Worm (Caenorhabditis elegans) whole organism, L2 larva: ENCODE data around the gene idpb-4.

Source experiments
- C34F6.9 ChIP-seq: fragments of 150-350 bp; optimal IDR thresholded peaks from 2 replicates; lab custom pipeline; 2014; ENCODE audit warnings: missing biosample characterization, missing genetic modification characterization
- F13H6.1 ChIP-seq: sonication (generic microtip); optimal IDR thresholded peaks from 2 replicates; lab custom pipeline; 2016; ENCODE audit warnings: missing genetic modification characterization, missing compliant biosample characterization
- R02D3.7 ChIP-seq: fragments of 150-350 bp; optimal IDR thresholded peaks from 2 replicates; lab custom pipeline; 2014; ENCODE audit warnings: missing biosample characterization, missing genetic modification characterization
- Y55F3AM.14 ChIP-seq: fragments of 200-800 bp; sonication (Bioruptor generic); optimal IDR thresholded peaks from 2 replicates; lab custom pipeline; 2018; ENCODE audit warnings: mild to moderate bottlenecking, missing genetic modification characterization, missing compliant biosample characterization
- ZK546.5 ChIP-seq: sonication (generic microtip); optimal IDR thresholded peaks from 2 replicates; lab custom pipeline; 2017; ENCODE audit warnings: missing biosample characterization, missing genetic modification characterization
- alr-1 ChIP-seq: fragments of 150-350 bp; optimal IDR thresholded peaks from 2 replicates; lab custom pipeline; 2014; ENCODE audit warnings: missing biosample characterization, missing genetic modification characterization
- aly-2 ChIP-seq: fragments of 150-350 bp; optimal IDR thresholded peaks from 2 replicates; lab custom pipeline; 2014; ENCODE audit warnings: missing biosample characterization, missing genetic modification characterization
- ama-1 ChIP-seq: fragments of 150-350 bp; optimal IDR thresholded peaks from 2 replicates; lab custom pipeline; 2018; ENCODE audit warnings: inconsistent platforms
- blmp-1 ChIP-seq: sonication (generic microtip); optimal IDR thresholded peaks from 2 replicates; lab custom pipeline; 2017; ENCODE audit warnings: missing genetic modification characterization, mild to moderate bottlenecking, missing compliant biosample characterization, antibody characterized with exemption, moderate library complexity; ENCODE audit not compliant: insufficient read depth
- ceh-16 ChIP-seq: fragments of 150-350 bp; optimal IDR thresholded peaks from 2 replicates; lab custom pipeline; 2014; ENCODE audit warnings: missing biosample characterization, missing genetic modification characterization
- ceh-82 ChIP-seq: fragments of 150-350 bp; optimal IDR thresholded peaks from 2 replicates; lab custom pipeline; 2014; ENCODE audit warnings: missing biosample characterization, missing genetic modification characterization
- crh-2 ChIP-seq: sonication (generic microtip); optimal IDR thresholded peaks from 2 replicates; lab custom pipeline; 2017; ENCODE audit warnings: missing biosample characterization, missing genetic modification characterization
- dmd-4 ChIP-seq: sonication (generic microtip); optimal IDR thresholded peaks from 2 replicates; lab custom pipeline; 2017; ENCODE audit warnings: missing biosample characterization, missing genetic modification characterization
- egl-27 ChIP-seq: sonication (generic microtip); optimal IDR thresholded peaks from 3 replicates; lab custom pipeline; 2017; ENCODE audit warnings: missing biosample characterization, missing genetic modification reagents, missing genetic modification characterization
- elt-1 ChIP-seq: fragments of 150-350 bp; optimal IDR thresholded peaks from 2 replicates; lab custom pipeline; 2014; ENCODE audit warnings: missing biosample characterization, missing genetic modification characterization
- elt-3 ChIP-seq: sonication (generic microtip); optimal IDR thresholded peaks from 2 replicates; lab custom pipeline; 2017; ENCODE audit warnings: missing biosample characterization, missing genetic modification characterization
- fos-1 ChIP-seq: fragments of 150-350 bp; optimal IDR thresholded peaks from 2 replicates; lab custom pipeline; 2014; ENCODE audit warnings: missing biosample characterization, missing genetic modification characterization
- gmeb-1 ChIP-seq: fragments of 150-350 bp; optimal IDR thresholded peaks from 2 replicates; lab custom pipeline; 2014; ENCODE audit warnings: missing biosample characterization, missing genetic modification characterization
- lin-11 ChIP-seq: fragments of 150-350 bp; sonication (generic microtip); optimal IDR thresholded peaks from 2 replicates; lab custom pipeline; 2014; ENCODE audit warnings: missing biosample characterization, missing genetic modification characterization, inconsistent platforms, mixed read lengths
- lin-13 ChIP-seq: fragments of 150-350 bp; optimal IDR thresholded peaks from 2 replicates; lab custom pipeline; 2014; ENCODE audit warnings: missing biosample characterization, missing genetic modification reagents, missing genetic modification characterization
- lin-39 ChIP-seq: fragments of 150-350 bp; optimal IDR thresholded peaks from 2 replicates; lab custom pipeline; 2014; ENCODE audit warnings: missing biosample characterization, missing genetic modification reagents, missing genetic modification characterization
- lsy-2 ChIP-seq, 2 experiments: fragments of 150-350 bp in 1 of 2; sonication (generic microtip) in 1 of 2; optimal IDR thresholded peaks; 2 replicates each; lab custom pipeline; 2014 to 2017; ENCODE audit warnings: missing biosample characterization in 2 of 2, missing genetic modification characterization in 2 of 2
- mab-5 ChIP-seq: fragments of 150-350 bp; optimal IDR thresholded peaks from 2 replicates; lab custom pipeline; 2014; ENCODE audit warnings: missing biosample characterization, missing genetic modification characterization
- mbf-1 ChIP-seq: sonication (generic microtip); optimal IDR thresholded peaks from 2 replicates; lab custom pipeline; 2017; ENCODE audit warnings: missing biosample characterization, missing genetic modification characterization
- mdl-1 ChIP-seq, 2 experiments: fragments of 150-350 bp in 1 of 2; sonication (generic microtip) in 1 of 2; optimal IDR thresholded peaks; 2 replicates each; lab custom pipeline; 2017; ENCODE audit warnings: missing biosample characterization in 2 of 2, missing genetic modification characterization in 2 of 2
- nhr-10 ChIP-seq: sonication (generic microtip); optimal IDR thresholded peaks from 2 replicates; lab custom pipeline; 2017; ENCODE audit warnings: missing biosample characterization, missing genetic modification characterization
- nhr-11 ChIP-seq: fragments of 150-350 bp; optimal IDR thresholded peaks from 2 replicates; lab custom pipeline; 2014; ENCODE audit warnings: missing biosample characterization, missing genetic modification characterization
- nhr-12 ChIP-seq: fragments of 150-350 bp; optimal IDR thresholded peaks from 2 replicates; lab custom pipeline; 2014; ENCODE audit warnings: missing biosample characterization, missing genetic modification characterization
- nhr-129 ChIP-seq: fragments of 150-350 bp; optimal IDR thresholded peaks from 2 replicates; lab custom pipeline; 2014; ENCODE audit warnings: missing biosample characterization, missing genetic modification characterization
- nhr-21 ChIP-seq: fragments of 150-350 bp; optimal IDR thresholded peaks from 2 replicates; lab custom pipeline; 2014; ENCODE audit warnings: missing biosample characterization, missing genetic modification characterization
- nhr-23 ChIP-seq: fragments of 150-350 bp; optimal IDR thresholded peaks from 2 replicates; lab custom pipeline; 2014; ENCODE audit warnings: missing biosample characterization, missing genetic modification reagents, missing genetic modification characterization
- nhr-237 ChIP-seq: fragments of 150-350 bp; optimal IDR thresholded peaks from 2 replicates; lab custom pipeline; 2014; ENCODE audit warnings: missing biosample characterization, missing genetic modification characterization
- nhr-25 ChIP-seq: fragments of 150-350 bp; sonication (generic microtip); optimal IDR thresholded peaks from 3 replicates; lab custom pipeline; 2014; ENCODE audit warnings: missing biosample characterization, missing genetic modification characterization
- nhr-6 ChIP-seq: fragments of 150-350 bp; optimal IDR thresholded peaks from 2 replicates; lab custom pipeline; 2014; ENCODE audit warnings: missing biosample characterization, missing genetic modification characterization
- nhr-77 ChIP-seq: fragments of 150-350 bp; optimal IDR thresholded peaks from 2 replicates; lab custom pipeline; 2014; ENCODE audit warnings: missing biosample characterization, missing genetic modification characterization
- peb-1 ChIP-seq: fragments of 150-350 bp; optimal IDR thresholded peaks from 2 replicates; lab custom pipeline; 2014; ENCODE audit warnings: missing biosample characterization, missing genetic modification characterization
- sem-4 ChIP-seq: fragments of 150-350 bp; optimal IDR thresholded peaks from 2 replicates; lab custom pipeline; 2014; ENCODE audit warnings: missing biosample characterization, missing genetic modification reagents, missing genetic modification characterization
- skn-1 ChIP-seq: sonication (generic microtip); optimal IDR thresholded peaks from 2 replicates; lab custom pipeline; 2017; ENCODE audit warnings: missing biosample characterization, missing genetic modification characterization
- sma-3 ChIP-seq: sonication (generic microtip); optimal IDR thresholded peaks from 2 replicates; lab custom pipeline; 2016; ENCODE audit warnings: missing genetic modification reagents, missing genetic modification characterization, missing compliant biosample characterization
- sma-9 ChIP-seq, 2 experiments: fragments of 150-350 bp in 1 of 2; sonication (generic microtip) in 1 of 2; optimal IDR thresholded peaks; 2 replicates each; lab custom pipeline; 2014 to 2016; ENCODE audit warnings: missing genetic modification characterization in 2 of 2, mild to moderate bottlenecking in 1 of 2, missing biosample characterization in 1 of 2, missing compliant biosample characterization in 1 of 2, missing genetic modification reagents in 1 of 2, moderate library complexity in 1 of 2
- snpc-4 ChIP-seq: fragments of 150-350 bp; optimal IDR thresholded peaks from 2 replicates; lab custom pipeline; 2014; ENCODE audit warnings: missing biosample characterization, missing genetic modification characterization
- unc-39 ChIP-seq: fragments of 150-350 bp; optimal IDR thresholded peaks from 2 replicates; lab custom pipeline; 2014; ENCODE audit warnings: missing biosample characterization, missing genetic modification characterization
- unc-55 ChIP-seq: fragments of 150-350 bp; sonication (generic microtip); optimal IDR thresholded peaks from 3 replicates; lab custom pipeline; 2014; ENCODE audit warnings: missing biosample characterization, missing genetic modification reagents, missing genetic modification characterization
- unc-62 ChIP-seq: fragments of 150-350 bp; optimal IDR thresholded peaks from 2 replicates; lab custom pipeline; 2014; ENCODE audit warnings: missing biosample characterization, missing genetic modification reagents, missing genetic modification characterization
- zag-1 ChIP-seq: fragments of 150-350 bp; optimal IDR thresholded peaks from 2 replicates; lab custom pipeline; 2014; ENCODE audit warnings: missing biosample characterization, missing genetic modification characterization
- ztf-1 ChIP-seq: fragments of 200-800 bp; sonication (Bioruptor generic); conservative IDR thresholded peaks from 2 replicates; pipeline ENCODE4 v1.3.6; 2022; ENCODE audit warnings: missing genetic modification characterization, missing compliant biosample characterization
- ztf-11 ChIP-seq: sonication (generic microtip); optimal IDR thresholded peaks from 2 replicates; lab custom pipeline; 2017; ENCODE audit warnings: missing biosample characterization, missing genetic modification characterization
- ztf-4 ChIP-seq: fragments of 150-350 bp; optimal IDR thresholded peaks from 2 replicates; lab custom pipeline; 2014; ENCODE audit warnings: missing biosample characterization, missing genetic modification characterization

Gene idpb-4

ce11 chrII:8737456-8737855, at the start of gene idpb-4:
idpb-4 (minus strand) TSS chrII:8737556.
- TF ChIP-seq dmd-4 (no peak), nhr-21 (tag; lab: Kevin White, UChicago) (no peak), nhr-12 (tag; lab: Kevin White, UChicago) (no peak), gmeb-1 (no peak), Y55F3AM.14 (no peak), zag-1 (no peak), unc-62 (no peak), nhr-237 (tag; lab: Kevin White, UChicago) (no peak), nhr-10 (tag; lab: Kevin White, UChicago) (no peak), egl-27 (tag; lab: Kevin White, UChicago) (no peak), lin-11 (tag; lab: Kevin White, UChicago) (no peak), sma-9 (GFP tag; optimal IDR thresholded peaks at IDR 0.05; lab: Kevin White, UChicago) (no peak), sma-9 (tag; optimal IDR thresholded peaks at IDR 0.05; lab: Kevin White, UChicago) (no peak), nhr-129 (no peak), peb-1 (tag; lab: Kevin White, UChicago) (no peak), fos-1 (tag; lab: Kevin White, UChicago) (no peak), ztf-11 (tag; lab: Kevin White, UChicago) (no peak), lsy-2 (tag; optimal IDR thresholded peaks at IDR 0.05; lab: Kevin White, UChicago) (no peak), mbf-1 (tag; lab: Kevin White, UChicago) (no peak), unc-39 (tag; lab: Kevin White, UChicago) (no peak), crh-2 (no peak)

ce11 chrII:8785875-8786274, 48.5 kb upstream of the idpb-4 start:
- TF ChIP-seq dmd-4 (no peak), nhr-25 (tag; lab: Kevin White, UChicago) (no peak), nhr-11 (tag; lab: Kevin White, UChicago) (peak; percentile 13), alr-1 (tag; lab: Kevin White, UChicago) (no peak), egl-27 (tag; lab: Kevin White, UChicago) (no peak), unc-39 (tag; lab: Kevin White, UChicago) (no peak), unc-55 (GFP tag; lab: Kevin White, UChicago) (no peak), nhr-77 (tag; lab: Kevin White, UChicago) (no peak), blmp-1 (tag; lab: Kevin White, UChicago) (no peak), sma-9 (GFP tag; optimal IDR thresholded peaks at IDR 0.05; lab: Kevin White, UChicago) (peak; percentile 25), sma-9 (tag; optimal IDR thresholded peaks at IDR 0.05; lab: Kevin White, UChicago) (no peak), zag-1 (no peak), Y55F3AM.14 (no peak), gmeb-1 (no peak), nhr-129 (peak; percentile 46), ceh-82 (tag; lab: Kevin White, UChicago) (no peak), R02D3.7 (no peak), ama-1 (lab: Kevin White, UChicago) (no peak), snpc-4 (peak; percentile 8), elt-1 (tag; lab: Kevin White, UChicago) (no peak), mab-5 (tag; lab: Kevin White, UChicago) (no peak), nhr-12 (tag; lab: Kevin White, UChicago) (no peak), nhr-23 (tag; lab: Kevin White, UChicago) (no peak), ZK546.5 (tag; lab: Kevin White, UChicago) (no peak), lsy-2 (tag; optimal IDR thresholded peaks at IDR 0.05; lab: Kevin White, UChicago) (peak in 1 of 2 experiments; percentile 46), ztf-1 (GFP tag; lab: Robert Waterston, UW) (no peak), nhr-237 (tag; lab: Kevin White, UChicago) (no peak), ceh-16 (tag; lab: Kevin White, UChicago) (no peak), mbf-1 (tag; lab: Kevin White, UChicago) (no peak), fos-1 (tag; lab: Kevin White, UChicago) (no peak), lin-39 (tag; lab: Kevin White, UChicago) (no peak), ztf-11 (tag; lab: Kevin White, UChicago) (no peak), nhr-21 (tag; lab: Kevin White, UChicago) (no peak), crh-2 (no peak), lin-11 (tag; lab: Kevin White, UChicago) (no peak), elt-3 (tag; lab: Kevin White, UChicago) (no peak), unc-62 (no peak), nhr-6 (tag; lab: Kevin White, UChicago) (no peak), nhr-10 (tag; lab: Kevin White, UChicago) (no peak), aly-2 (tag; lab: Kevin White, UChicago) (no peak), F13H6.1 (tag; lab: Kevin White, UChicago) (no peak), sma-3 (GFP tag; lab: Kevin White, UChicago) (no peak), lin-13 (GFP tag; lab: Kevin White, UChicago) (no peak), sem-4 (peak; percentile 32), mdl-1 (tag; optimal IDR thresholded peaks at IDR 0.05; lab: Kevin White, UChicago) (peak; percentile 45 to 58), ztf-4 (tag; lab: Kevin White, UChicago) (peak; percentile 39), skn-1 (tag; lab: Kevin White, UChicago) (no peak), C34F6.9 (tag; lab: Kevin White, UChicago) (peak; percentile 35), peb-1 (tag; lab: Kevin White, UChicago) (no peak)
